Fruit fly (Drosophila melanogaster): ENCODE data around the gene Rpn12.

- TF ChIP-seq CG8478 (optimal IDR thresholded peaks at IDR 0.05) (no peak), CTCF (optimal IDR thresholded peaks at IDR 0.05) (no peak)
Measured at dm6 chr3L:16566093-16566492, 16.7 kb upstream of the Rpn12 start.
